Fruit fly (Drosophila melanogaster): ENCODE results near the gene Arl8.

Gene Arl8

DNA sequence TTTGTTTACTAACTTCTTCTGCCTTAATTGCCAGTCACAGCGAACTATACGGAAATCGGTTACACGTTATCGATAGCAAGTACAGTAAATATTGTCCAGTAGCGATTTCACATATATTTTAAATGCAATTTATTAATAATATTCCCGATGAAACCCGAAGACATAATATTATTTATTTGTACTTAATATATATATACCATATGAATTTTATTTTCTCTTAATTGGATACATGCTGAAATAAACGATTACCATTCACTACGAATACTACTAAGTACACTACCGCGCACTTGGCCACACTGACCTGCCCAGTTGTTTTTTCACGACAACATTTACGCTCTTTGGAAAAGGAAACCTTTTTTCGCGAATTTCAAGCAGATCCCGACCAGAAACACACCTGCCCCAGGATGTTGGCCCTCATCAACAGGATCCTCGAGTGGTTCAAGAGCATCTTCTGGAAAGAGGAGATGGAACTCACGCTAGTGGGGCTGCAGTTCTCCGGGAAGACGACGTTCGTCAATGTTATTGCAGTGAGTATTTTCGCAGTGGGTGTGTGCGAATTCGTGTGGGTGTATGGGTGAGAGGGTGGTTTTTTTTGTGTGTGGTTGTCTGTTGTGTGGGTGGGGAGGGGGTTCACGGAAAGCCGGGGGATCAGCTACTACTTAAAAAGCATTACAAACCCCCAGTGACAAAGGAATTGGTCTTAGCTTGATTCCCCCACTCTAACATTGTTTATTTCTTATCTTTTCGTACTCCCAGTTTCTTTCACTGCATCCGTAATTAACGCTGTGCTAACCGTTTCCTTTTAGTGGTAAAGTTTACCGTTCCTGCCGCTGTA lies at the start of gene Arl8, which contains the start of gene CG9667:
Gene Arl8 (plus strand): TSS at position 290 of the 835 bp plus-strand sequence.
Gene CG9667 (minus strand): TSS at position 42 of the 835 bp plus-strand sequence.
- TF ChIP-seq Blimp-1 (GFP tag; optimal IDR thresholded peaks at IDR 0.05) (no peak), OdsH (GFP tag; optimal IDR thresholded peaks at IDR 0.05) (peak; percentile 51), CG3919 (GFP tag; optimal IDR thresholded peaks at IDR 0.05) (peak; percentile 23), salr (GFP tag; optimal IDR thresholded peaks at IDR 0.05) (no peak), fd59A (GFP tag; optimal IDR thresholded peaks at IDR 0.05) (no peak), Sox14 (GFP tag; optimal IDR thresholded peaks at IDR 0.05) (peak; percentile 51), CG3032 (tag; optimal IDR thresholded peaks at IDR 0.05) (peak; percentile 65), CG16779 (tag; optimal IDR thresholded peaks at IDR 0.05) (no peak), CG32006 (GFP tag; optimal IDR thresholded peaks at IDR 0.05) (peak; percentile 26), Sox15 (GFP tag; optimal IDR thresholded peaks at IDR 0.05) (peak; percentile 14), Smox (GFP tag; optimal IDR thresholded peaks at IDR 0.05) (peak; percentile 29), CG6792 (GFP tag; optimal IDR thresholded peaks at IDR 0.05) (peak; percentile 15), topi (GFP tag; optimal IDR thresholded peaks at IDR 0.05) (peak; percentile 37), Lpt (GFP tag; optimal IDR thresholded peaks at IDR 0.05) (no peak), Hr38 (GFP tag; optimal IDR thresholded peaks at IDR 0.05) (no peak), cyc (GFP tag; optimal IDR thresholded peaks at IDR 0.05) (peak; percentile 44), Eip75B (GFP tag; optimal IDR thresholded peaks at IDR 0.05) (peak; percentile 2), Ets21C (GFP tag; optimal IDR thresholded peaks at IDR 0.05) (peak; percentile 15), Gug (GFP tag; IDR thresholded peaks at IDR 0.05) (no peak), Met (GFP tag; optimal IDR thresholded peaks at IDR 0.05) (peak; percentile 43), svp (GFP tag) (peak; percentile 71), CG6854 (GFP tag; optimal IDR thresholded peaks at IDR 0.05) (no peak), Eip93F (GFP tag; optimal IDR thresholded peaks at IDR 0.05) (peak; percentile 10), CG6276 (GFP tag; optimal IDR thresholded peaks at IDR 0.05) (no peak), CG8319 (GFP tag; optimal IDR thresholded peaks at IDR 0.05) (no peak), CG4318 (GFP tag; optimal IDR thresholded peaks at IDR 0.05) (no peak), pdm3 (GFP tag; optimal IDR thresholded peaks at IDR 0.05) (peak; percentile 32), CG31627 (GFP tag; optimal IDR thresholded peaks at IDR 0.05) (peak; percentile 40), CG9139 (GFP tag; optimal IDR thresholded peaks at IDR 0.05) (peak; percentile 14), fkh (GFP tag; optimal IDR thresholded peaks at IDR 0.05) (peak; percentile 37), dsx (GFP tag; optimal IDR thresholded peaks at IDR 0.05; ENCODE audit: poor library complexity, severe bottlenecking) (peak; percentile 84), net (GFP tag; optimal IDR thresholded peaks at IDR 0.05) (peak; percentile 24), spab (GFP tag; optimal IDR thresholded peaks at IDR 0.05) (no peak), CG10669 (GFP tag; optimal IDR thresholded peaks at IDR 0.05) (peak; percentile 27), fd85E (GFP tag; optimal IDR thresholded peaks at IDR 0.05) (no peak), CG8119 (GFP tag; IDR thresholded peaks at IDR 0.05) (0 out of 3 replicates have a peak, but pooled peaks have one; percentile 15), vri (GFP tag; optimal IDR thresholded peaks at IDR 0.05) (no peak), CG6808 (GFP tag; optimal IDR thresholded peaks at IDR 0.05) (no peak), CG7368 (GFP tag; optimal IDR thresholded peaks at IDR 0.05) (peak; percentile 35), CG6163 (GFP tag; IDR thresholded peaks at IDR 0.05) (peak; percentile 44; the same call in 1 of the 3 replicates), CG1621 (tag; optimal IDR thresholded peaks at IDR 0.05) (peak; percentile 68), CG11294 (GFP tag; IDR thresholded peaks at IDR 0.05) (no peak), Hr39 (GFP tag; optimal IDR thresholded peaks at IDR 0.05) (peak; percentile 33), dac (GFP tag; optimal IDR thresholded peaks at IDR 0.05) (no peak), lz (GFP tag; optimal IDR thresholded peaks at IDR 0.05) (peak; percentile 34), ss (GFP tag; optimal IDR thresholded peaks at IDR 0.05) (peak; percentile 43 to 45), Hr4 (GFP tag; optimal IDR thresholded peaks at IDR 0.05) (peak; percentile 35), esn (GFP tag; optimal IDR thresholded peaks at IDR 0.05) (peak; percentile 57), Eip78C (GFP tag) (peak; percentile 73), CG10631 (GFP tag; optimal IDR thresholded peaks at IDR 0.05) (peak; percentile 61)
